Worm (Caenorhabditis elegans) whole organism, L4 larva: ENCODE results near the gene tbb-1.

Source experiments
- D1046.2 ChIP-seq: fragments of 200-800 bp; sonication (Bioruptor generic); IDR thresholded peaks from 2 replicates; pipeline ENCODE4 v1.3.6; 2022; ENCODE audit warnings: missing genetic modification characterization, missing compliant biosample characterization
- F10B5.3 ChIP-seq: sonication (generic microtip); optimal IDR thresholded peaks from 2 replicates; lab custom pipeline; 2016; ENCODE audit warnings: mild to moderate bottlenecking, missing genetic modification characterization, missing compliant biosample characterization
- F26F4.8 ChIP-seq: fragments of 200-800 bp; sonication (Bioruptor generic); conservative IDR thresholded peaks from 2 replicates; pipeline ENCODE4 v1.3.6; 2022; ENCODE audit warnings: missing genetic modification characterization, missing compliant biosample characterization
- F44E2.7 ChIP-seq: fragments of 200-800 bp; sonication (Bioruptor generic); IDR thresholded peaks from 2 replicates; pipeline ENCODE4 v2.1.2; 2022; ENCODE audit warnings: missing genetic modification characterization, missing compliant biosample characterization
- F49E8.2 ChIP-seq: sonication (generic microtip); optimal IDR thresholded peaks from 2 replicates; lab custom pipeline; 2016; ENCODE audit warnings: missing compliant biosample characterization, mild to moderate bottlenecking, missing genetic modification characterization, borderline replicate concordance
- T20F7.1 ChIP-seq: fragments of 200-800 bp; sonication (Bioruptor generic); optimal IDR thresholded peaks from 2 replicates; lab custom pipeline; 2018; ENCODE audit warnings: mild to moderate bottlenecking, missing genetic modification characterization, missing compliant biosample characterization
- Y75B8A.6 ChIP-seq: fragments of 200-800 bp; sonication (Bioruptor generic); IDR thresholded peaks from 2 replicates; pipeline ENCODE4 v1.3.6; 2022; ENCODE audit warnings: missing genetic modification reagents, missing genetic modification characterization, missing compliant biosample characterization
- ZK337.2 ChIP-seq: fragments of 200-800 bp; sonication (Bioruptor generic); IDR thresholded peaks from 2 replicates; pipeline ENCODE4 v1.3.6; 2022; ENCODE audit warnings: missing genetic modification reagents, missing genetic modification characterization, missing compliant biosample characterization
- aha-1 ChIP-seq: fragments of 150-350 bp; peaks from one replicate; lab custom pipeline; 2014; ENCODE audit warnings: missing biosample characterization, missing genetic modification characterization
- aly-2 ChIP-seq: sonication (generic microtip); optimal IDR thresholded peaks from 2 replicates; lab custom pipeline; 2018; ENCODE audit warnings: missing biosample characterization, missing genetic modification characterization
- ama-1 ChIP-seq: fragments of 150-350 bp; optimal IDR thresholded peaks from 2 replicates; lab custom pipeline; 2014; ENCODE audit warnings: inconsistent platforms, mixed read lengths
- arid-1 ChIP-seq: fragments of 200-800 bp; sonication (Bioruptor generic); conservative IDR thresholded peaks from 2 replicates; pipeline ENCODE4 v1.3.6; 2022; ENCODE audit warnings: missing genetic modification reagents, missing genetic modification characterization, missing compliant biosample characterization
- ceh-32 ChIP-seq: sonication (generic microtip); optimal IDR thresholded peaks from 2 replicates; lab custom pipeline; 2016; ENCODE audit warnings: mild to moderate bottlenecking, missing genetic modification characterization, missing compliant biosample characterization; ENCODE audit not compliant: poor library complexity
- cey-2 ChIP-seq: sonication (generic microtip); optimal IDR thresholded peaks from 3 replicates; lab custom pipeline; 2017; ENCODE audit warnings: missing genetic modification characterization, mild to moderate bottlenecking, missing compliant biosample characterization, antibody characterized with exemption, borderline replicate concordance; ENCODE audit not compliant: insufficient read depth
- ctbp-1 ChIP-seq: fragments of 200-800 bp; sonication (Bioruptor generic); IDR thresholded peaks from 2 replicates; pipeline ENCODE4 v1.3.6; 2022; ENCODE audit warnings: missing genetic modification reagents, missing genetic modification characterization, missing compliant biosample characterization
- daf-19 ChIP-seq: fragments of 200-800 bp; sonication (Bioruptor generic); conservative IDR thresholded peaks from 2 replicates; pipeline ENCODE4 v1.3.6; 2022; ENCODE audit warnings: missing genetic modification characterization, missing compliant biosample characterization
- daf-8 ChIP-seq: fragments of 200-800 bp; sonication (Bioruptor generic); IDR thresholded peaks from 2 replicates; pipeline ENCODE4 v1.3.6; 2022; ENCODE audit warnings: missing genetic modification characterization, missing compliant biosample characterization
- dmd-8 ChIP-seq: fragments of 200-800 bp; sonication (Bioruptor generic); IDR thresholded peaks from 2 replicates; pipeline ENCODE4 v1.3.6; 2022; ENCODE audit warnings: missing genetic modification characterization, missing compliant biosample characterization
- dve-1 ChIP-seq: sonication (generic microtip); optimal IDR thresholded peaks from 2 replicates; lab custom pipeline; 2017; ENCODE audit warnings: antibody characterized with exemption, mild to moderate bottlenecking, missing genetic modification characterization, missing compliant biosample characterization; ENCODE audit not compliant: insufficient read depth
- egl-27 ChIP-seq: sonication (generic microtip); optimal IDR thresholded peaks from 3 replicates; lab custom pipeline; 2017; ENCODE audit warnings: missing biosample characterization, missing genetic modification reagents, missing genetic modification characterization
- egl-43 ChIP-seq: fragments of 200-800 bp; sonication (Bioruptor generic); IDR thresholded peaks from 2 replicates; pipeline ENCODE4 v1.3.6; 2022; ENCODE audit warnings: missing genetic modification reagents, missing genetic modification characterization, missing compliant biosample characterization
- fos-1 ChIP-seq: fragments of 150-350 bp; optimal IDR thresholded peaks from 2 replicates; lab custom pipeline; 2014; ENCODE audit warnings: missing biosample characterization, missing genetic modification characterization
- hmg-1.1 ChIP-seq: fragments of 200-800 bp; sonication (Bioruptor generic); IDR thresholded peaks from 2 replicates; pipeline ENCODE4 v1.3.6; 2022; ENCODE audit warnings: missing genetic modification reagents, missing genetic modification characterization, missing compliant biosample characterization
- jun-1 ChIP-seq: fragments of 150-350 bp; optimal IDR thresholded peaks from 2 replicates; lab custom pipeline; 2014; ENCODE audit warnings: missing biosample characterization, missing genetic modification reagents, missing genetic modification characterization
- lim-7 ChIP-seq: fragments of 200-800 bp; sonication (Bioruptor generic); IDR thresholded peaks from 2 replicates; pipeline ENCODE4 v1.3.6; 2022; ENCODE audit warnings: missing genetic modification characterization, missing compliant biosample characterization
- lin-13 ChIP-seq: fragments of 150-350 bp; optimal IDR thresholded peaks from 2 replicates; lab custom pipeline; 2014; ENCODE audit warnings: missing biosample characterization, missing genetic modification reagents, missing genetic modification characterization
- lin-29 ChIP-seq: fragments of 200-800 bp; sonication (Bioruptor generic); IDR thresholded peaks from 2 replicates; pipeline ENCODE4 v1.3.6; 2022; ENCODE audit warnings: missing genetic modification reagents, missing genetic modification characterization, missing compliant biosample characterization
- lin-38 ChIP-seq: fragments of 200-800 bp; sonication (Bioruptor generic); IDR thresholded peaks from 2 replicates; pipeline ENCODE4 v1.3.6; 2022; ENCODE audit warnings: missing genetic modification reagents, missing genetic modification characterization, missing compliant biosample characterization
- mdl-1 ChIP-seq, 2 experiments: fragments of 150-350 bp in 1 of 2; sonication (generic microtip) in 1 of 2; optimal IDR thresholded peaks; 2 replicates each; lab custom pipeline; 2014 to 2017; ENCODE audit warnings: missing biosample characterization in 2 of 2, missing genetic modification characterization in 2 of 2
- mxl-3 ChIP-seq: fragments of 200-800 bp; sonication (Bioruptor generic); optimal IDR thresholded peaks from 2 replicates; lab custom pipeline; 2018; ENCODE audit warnings: mild to moderate bottlenecking, missing genetic modification characterization, missing compliant biosample characterization
- nhr-10 ChIP-seq: fragments of 150-350 bp; optimal IDR thresholded peaks from 2 replicates; lab custom pipeline; 2014; ENCODE audit warnings: missing biosample characterization, missing genetic modification characterization
- nhr-102 ChIP-seq: sonication (generic microtip); optimal IDR thresholded peaks from 2 replicates; lab custom pipeline; 2016; ENCODE audit warnings: mild to moderate bottlenecking, missing genetic modification characterization, moderate library complexity, missing compliant biosample characterization
- nhr-11 ChIP-seq: fragments of 150-350 bp; optimal IDR thresholded peaks from 2 replicates; lab custom pipeline; 2014; ENCODE audit warnings: missing biosample characterization, missing genetic modification characterization
- nhr-237 ChIP-seq: sonication (generic microtip); optimal IDR thresholded peaks from 2 replicates; lab custom pipeline; 2017; ENCODE audit warnings: missing biosample characterization, missing genetic modification characterization
- nhr-25 ChIP-seq: sonication (generic microtip); optimal IDR thresholded peaks from 2 replicates; lab custom pipeline; 2017; ENCODE audit warnings: missing genetic modification characterization, mild to moderate bottlenecking, missing compliant biosample characterization, antibody characterized with exemption, moderate library complexity, borderline replicate concordance; ENCODE audit not compliant: insufficient read depth
- nhr-41 ChIP-seq: fragments of 200-800 bp; sonication (Bioruptor generic); IDR thresholded peaks from 2 replicates; pipeline ENCODE4 v1.3.6; 2022; ENCODE audit warnings: missing genetic modification reagents, missing genetic modification characterization, missing compliant biosample characterization
- nhr-48 ChIP-seq: sonication (generic microtip); optimal IDR thresholded peaks from 2 replicates; lab custom pipeline; 2016; ENCODE audit warnings: mild to moderate bottlenecking, missing genetic modification characterization, missing compliant biosample characterization
- nhr-6 ChIP-seq: fragments of 150-350 bp; optimal IDR thresholded peaks from 2 replicates; lab custom pipeline; 2014; ENCODE audit warnings: missing biosample characterization, missing genetic modification characterization
- pha-4 ChIP-seq, 2 experiments: fragments of 150-350 bp in 1 of 2; fragments of 200-800 bp in 1 of 2; sonication (Bioruptor generic) in 1 of 2; IDR thresholded peaks in 1 of 2; optimal IDR thresholded peaks in 1 of 2; 2 replicates each; pipeline versions ENCODE4 v1.3.6 to Lab custom; 2014 to 2022; ENCODE audit warnings: missing genetic modification characterization in 2 of 2, missing genetic modification reagents in 2 of 2, missing biosample characterization in 1 of 2, missing compliant biosample characterization in 1 of 2
- php-3 ChIP-seq: fragments of 200-800 bp; sonication (Bioruptor generic); IDR thresholded peaks from 2 replicates; pipeline ENCODE4 v1.3.6; 2022; ENCODE audit warnings: missing genetic modification reagents, missing genetic modification characterization, missing compliant biosample characterization
- snpc-4 ChIP-seq: fragments of 150-350 bp; optimal IDR thresholded peaks from 2 replicates; lab custom pipeline; 2014; ENCODE audit warnings: missing biosample characterization, missing genetic modification characterization
- spr-3 ChIP-seq: fragments of 200-800 bp; sonication (Bioruptor generic); optimal IDR thresholded peaks from 2 replicates; lab custom pipeline; 2018; ENCODE audit warnings: mild to moderate bottlenecking, missing genetic modification characterization, missing compliant biosample characterization
- tra-1 ChIP-seq: fragments of 200-800 bp; sonication (Bioruptor generic); IDR thresholded peaks from 2 replicates; pipeline ENCODE4 v1.3.6; 2022; ENCODE audit warnings: missing genetic modification reagents, missing genetic modification characterization, missing compliant biosample characterization
- unc-130 ChIP-seq: sonication (generic microtip); optimal IDR thresholded peaks from 2 replicates; lab custom pipeline; 2016; ENCODE audit warnings: missing genetic modification reagents, missing genetic modification characterization, missing compliant biosample characterization
- unc-62 ChIP-seq, 3 experiments: fragments of 150-350 bp in 1 of 3; sonication (generic microtip); optimal IDR thresholded peaks in 2 of 3; peaks in 1 of 3; 1 replicate in 1 of 3; 2 replicates in 2 of 3; lab custom pipeline; 2014 to 2017; ENCODE audit warnings: missing biosample characterization in 3 of 3, missing genetic modification characterization in 3 of 3, missing genetic modification reagents in 3 of 3, missing genotype in 1 of 3
- zag-1 ChIP-seq: fragments of 150-350 bp; optimal IDR thresholded peaks from 2 replicates; lab custom pipeline; 2014; ENCODE audit warnings: missing biosample characterization, missing genetic modification characterization
- zfp-2 ChIP-seq: sonication (generic microtip); optimal IDR thresholded peaks from 2 replicates; lab custom pipeline; 2016; ENCODE audit warnings: mild to moderate bottlenecking, missing genetic modification characterization, missing compliant biosample characterization
- zfp-3 ChIP-seq: fragments of 200-800 bp; sonication (Bioruptor generic); conservative IDR thresholded peaks from 2 replicates; pipeline ENCODE4 v1.3.6; 2022; ENCODE audit warnings: missing genetic modification reagents, missing genetic modification characterization, missing compliant biosample characterization
- zip-2 ChIP-seq: fragments of 150-350 bp; optimal IDR thresholded peaks from 2 replicates; lab custom pipeline; 2014; ENCODE audit warnings: missing biosample characterization, missing genetic modification characterization
- ztf-11 ChIP-seq: fragments of 150-350 bp; optimal IDR thresholded peaks from 2 replicates; lab custom pipeline; 2014; ENCODE audit warnings: missing biosample characterization, missing genetic modification characterization

Gene tbb-1

ce11 chrIII:10711192-10711673 is 31.0 kb downstream of the tbb-1 start, which contains the start of gene W09D10.5 (continued):
- TF ChIP-seq tra-1: no peak
- TF ChIP-seq zag-1 (tag; lab: Kevin White, UChicago): no peak
- TF ChIP-seq dmd-8 (GFP tag; lab: Robert Waterston, UW): no peak
- TF ChIP-seq daf-8 (GFP tag; lab: Robert Waterston, UW): no peak
- peak; percentile 40 for TF ChIP-seq mxl-3 (GFP tag; lab: Kevin White, UChicago)
- TF ChIP-seq ceh-32: no peak
- no peak for TF ChIP-seq nhr-48 (tag; lab: Kevin White, UChicago)
- peak; percentile 67 for TF ChIP-seq dve-1 (tag; lab: Kevin White, UChicago)
- no peak for TF ChIP-seq Y75B8A.6
- TF ChIP-seq spr-3 (GFP tag; lab: Kevin White, UChicago): no peak
- no peak for TF ChIP-seq egl-27 (tag; lab: Kevin White, UChicago)
- TF ChIP-seq mdl-1 (tag; optimal IDR thresholded peaks at IDR 0.05; lab: Kevin White, UChicago): no peak
- TF ChIP-seq ztf-11: no peak
- peak; percentile 46 for TF ChIP-seq nhr-11 (tag; lab: Kevin White, UChicago)
- TF ChIP-seq lin-29 (GFP tag; lab: Robert Waterston, UW): no peak
- TF ChIP-seq ama-1 (lab: Kevin White, UChicago): peak; percentile 84
- no peak for TF ChIP-seq aly-2 (tag; lab: Kevin White, UChicago)
- TF ChIP-seq egl-43 (GFP tag; lab: Robert Waterston, UW): no peak
- TF ChIP-seq zfp-3 (GFP tag; lab: Robert Waterston, UW): no peak
- TF ChIP-seq lin-38 (GFP tag; lab: Robert Waterston, UW): peak; percentile 44
- no peak for TF ChIP-seq unc-130
- peak; percentile 91 for TF ChIP-seq aha-1 (tag; lab: Kevin White, UChicago)
- no peak for TF ChIP-seq ZK337.2 (GFP tag; lab: Robert Waterston, UW)
- TF ChIP-seq lin-13 (GFP tag; lab: Kevin White, UChicago): peak; percentile 22
- TF ChIP-seq nhr-237 (tag; lab: Kevin White, UChicago): no peak
- TF ChIP-seq nhr-10 (tag; lab: Kevin White, UChicago): peak; percentile 1
- 0 out of 2 replicates have a peak, but pooled peaks have one; percentile 43 for TF ChIP-seq arid-1 (GFP tag; lab: Robert Waterston, UW)
- 0 out of 2 replicates have a peak, but pooled peaks have one; percentile 44 for TF ChIP-seq pha-4 (GFP tag; IDR thresholded peaks at IDR 0.05; lab: Robert Waterston, UW)
- TF ChIP-seq pha-4 (tag; optimal IDR thresholded peaks at IDR 0.05; lab: Kevin White, UChicago): no peak
- TF ChIP-seq ctbp-1 (GFP tag; lab: Robert Waterston, UW): 0 out of 2 replicates have a peak, but pooled peaks have one; percentile 39
- no peak for TF ChIP-seq zip-2 (tag; lab: Kevin White, UChicago)
- no peak for TF ChIP-seq nhr-25 (tag; lab: Kevin White, UChicago)
- TF ChIP-seq lim-7 (GFP tag; lab: Robert Waterston, UW): peak; percentile 63; the same call in 1 of the 2 replicates
- peak; percentile 56; the same call in 1 of the 2 replicates for TF ChIP-seq F26F4.8 (GFP tag; lab: Robert Waterston, UW)
- no peak for TF ChIP-seq F10B5.3 (tag; lab: Kevin White, UChicago)
- TF ChIP-seq jun-1: no peak
- no peak for TF ChIP-seq php-3 (GFP tag; lab: Robert Waterston, UW)
- TF ChIP-seq hmg-1.1: peak; percentile 42; the same call in 1 of the 2 replicates
- TF ChIP-seq nhr-6 (tag; lab: Kevin White, UChicago): no peak
- TF ChIP-seq cey-2 (tag; lab: Kevin White, UChicago): no peak
- no peak for TF ChIP-seq F44E2.7
- no peak for TF ChIP-seq D1046.2
- TF ChIP-seq snpc-4 (tag; lab: Kevin White, UChicago): no peak
- peak in 1 of 2 experiments; percentile 62 for TF ChIP-seq unc-62 (GFP tag; optimal IDR thresholded peaks at IDR 0.05 in 1 of 2; lab: Kevin White, UChicago)
- no peak for TF ChIP-seq unc-62 (tag; optimal IDR thresholded peaks at IDR 0.05; lab: Kevin White, UChicago)
- TF ChIP-seq nhr-41: no peak
- TF ChIP-seq daf-19 (GFP tag; lab: Robert Waterston, UW): 0 out of 2 replicates have a peak, but pooled peaks have one; percentile 27
- TF ChIP-seq fos-1: no peak
- TF ChIP-seq nhr-102 (tag; lab: Kevin White, UChicago): peak; percentile 9
- TF ChIP-seq zfp-2 (tag; lab: Kevin White, UChicago): no peak
- no peak for TF ChIP-seq T20F7.1
- TF ChIP-seq F49E8.2 (tag; lab: Kevin White, UChicago): no peak
